Worm (Caenorhabditis elegans): Measurements from ENCODE around the gene tsp-21.

- TF ChIP-seq tbx-11 (GFP tag; IDR thresholded peaks at IDR 0.05) (no peak), flt-1 (GFP tag; IDR thresholded peaks at IDR 0.05) (no peak), ama-1 (optimal IDR thresholded peaks at IDR 0.05) (no peak), ets-7 (tag; optimal IDR thresholded peaks at IDR 0.05) (no peak), B0310.2 (tag; optimal IDR thresholded peaks at IDR 0.05) (no peak), hmg-4 (GFP tag; optimal IDR thresholded peaks at IDR 0.05) (no peak), hmbx-1 (tag; optimal IDR thresholded peaks at IDR 0.05) (no peak)
These were observed 25.3 kb downstream of the tsp-21 start for ce11 chrX:9957449-9957848.

Measured in whole organism, early embryonic.